Fruit fly (Drosophila melanogaster): ENCODE measurements around the gene CG10628.
A peak's percentile ranks its signal among the peaks of the same experiment; 100 is the strongest.

- peak; percentile 77 for TF ChIP-seq fd59A (GFP tag; optimal IDR thresholded peaks at IDR 0.05)
- peak; percentile 91 for TF ChIP-seq CG32006 (GFP tag; optimal IDR thresholded peaks at IDR 0.05)
- TF ChIP-seq Lpt (GFP tag; optimal IDR thresholded peaks at IDR 0.05): peak; percentile 49
- TF ChIP-seq Ets21C (GFP tag; optimal IDR thresholded peaks at IDR 0.05): no peak
- TF ChIP-seq cyc (GFP tag; optimal IDR thresholded peaks at IDR 0.05): peak; percentile 57
- TF ChIP-seq Ets96B (tag; optimal IDR thresholded peaks at IDR 0.05): peak; percentile 73
- TF ChIP-seq CG8632 (GFP tag; optimal IDR thresholded peaks at IDR 0.05): peak; percentile 80
- peak; percentile 77 for TF ChIP-seq acj6 (GFP tag; optimal IDR thresholded peaks at IDR 0.05)
- peak; percentile 52 for TF ChIP-seq CG11762 (GFP tag; optimal IDR thresholded peaks at IDR 0.05; ENCODE audit: insufficient read depth)
- peak; percentile 66 for TF ChIP-seq OdsH (GFP tag; optimal IDR thresholded peaks at IDR 0.05)
- TF ChIP-seq Met (GFP tag; optimal IDR thresholded peaks at IDR 0.05): peak; percentile 56
- peak; percentile 87 for TF ChIP-seq Eip78C (GFP tag)
- TF ChIP-seq CG4318 (GFP tag; optimal IDR thresholded peaks at IDR 0.05): peak; percentile 79
- TF ChIP-seq CG6808 (GFP tag; optimal IDR thresholded peaks at IDR 0.05): peak; percentile 75
Observed at dm6 chr2L:19763773-19764580, 5.6 kb upstream of the CG10628 start, which contains the start of gene fbp.

All from whole organism, prepupa.